Fruit fly (Drosophila melanogaster): ENCODE measurements around the gene Con.

- no peak for TF ChIP-seq Dek (tag; optimal IDR thresholded peaks at IDR 0.05)
- no peak for TF ChIP-seq Dip3 (GFP tag; optimal IDR thresholded peaks at IDR 0.05)
- no peak for TF ChIP-seq CG4282 (GFP tag; optimal IDR thresholded peaks at IDR 0.05)
- no peak for TF ChIP-seq croc (GFP tag; conservative IDR thresholded peaks at IDR 0.05)
- no peak for TF ChIP-seq tll (GFP tag; optimal IDR thresholded peaks at IDR 0.05)
- no peak for TF ChIP-seq nau (GFP tag; optimal IDR thresholded peaks at IDR 0.05)
- TF ChIP-seq CG6813 (GFP tag; optimal IDR thresholded peaks at IDR 0.05) = no peak
- no peak for TF ChIP-seq CG16779 (GFP tag; IDR thresholded peaks at IDR 0.05)
- TF ChIP-seq lov (optimal IDR thresholded peaks at IDR 0.05) = no peak
- TF ChIP-seq lov (GFP tag; IDR thresholded peaks at IDR 0.05) = no peak
Measured at dm6 chr3L:4978041-4978440, 100.8 kb downstream of the Con start.

Measured in whole organism, embryonic.